Fruit fly (Drosophila melanogaster) Kc167 (cell line): Measurements from ENCODE around the gene fabp.

Source experiments
- Myc ChIP-seq: fragments of >200 bp; optimal IDR thresholded peaks from 2 replicates; lab custom pipeline; 2017; ENCODE audit warnings: missing external identifiers
- Sin3A ChIP-seq: fragments of >200 bp; optimal IDR thresholded peaks from 2 replicates; lab custom pipeline; 2018; ENCODE audit warnings: missing external identifiers
- h ChIP-seq: fragments of >200 bp; optimal IDR thresholded peaks from 3 replicates; lab custom pipeline; 2018; ENCODE audit warnings: missing external identifiers
- insv ChIP-seq: fragments of >200 bp; optimal IDR thresholded peaks from 3 replicates; lab custom pipeline; 2018; ENCODE audit warnings: missing external identifiers
- psq ChIP-seq: fragments of >200 bp; optimal IDR thresholded peaks from 2 replicates; lab custom pipeline; 2017; ENCODE audit warnings: missing external identifiers
- ttk ChIP-seq: sonication (Bioruptor generic); optimal IDR thresholded peaks from 2 replicates; lab custom pipeline; 2017; ENCODE audit warnings: missing external identifiers

The fabp gene

dm6 chr3R:11561648-11562047, 5.2 kb downstream of the fabp start:
- no peak for TF ChIP-seq Sin3A (lab: Kevin White, UChicago)
- no peak for TF ChIP-seq Myc
- no peak for TF ChIP-seq h (lab: Kevin White, UChicago)
- no peak for TF ChIP-seq ttk
- no peak for TF ChIP-seq insv (lab: Kevin White, UChicago)
- TF ChIP-seq psq (lab: Kevin White, UChicago): no peak

dm6 chr3R:11557492-11557965, 9.3 kb downstream of the fabp start, which contains the start of gene CG10898:
Gene CG10898, plus strand, starts transcription at chr3R:11557776.
- TF ChIP-seq ttk (no peak), h (lab: Kevin White, UChicago) (no peak), Sin3A (lab: Kevin White, UChicago) (no peak), psq (lab: Kevin White, UChicago) (no peak), insv (lab: Kevin White, UChicago) (no peak), Myc (no peak)

dm6 chr3R:11554982-11555381, 11.9 kb downstream of the fabp start:
- TF ChIP-seq psq (lab: Kevin White, UChicago) (no peak), insv (lab: Kevin White, UChicago) (no peak), h (lab: Kevin White, UChicago) (no peak), ttk (no peak), Myc (no peak), Sin3A (lab: Kevin White, UChicago) (no peak)

- no peak for TF ChIP-seq insv (lab: Kevin White, UChicago)
Observed at dm6 chr3R:11553845-11554244, 13.0 kb downstream of the fabp start, which contains the start of gene CG14708. Gene CG14708, plus strand, starts transcription at chr3R:11554145.

- no peak for TF ChIP-seq Sin3A (lab: Kevin White, UChicago)
- no peak for TF ChIP-seq ttk
- no peak for TF ChIP-seq h (lab: Kevin White, UChicago)
- no peak for TF ChIP-seq insv (lab: Kevin White, UChicago)
- TF ChIP-seq Myc: no peak
- TF ChIP-seq psq (lab: Kevin White, UChicago): no peak
Observed at dm6 chr3R:11551071-11551470, 15.8 kb downstream of the fabp start.

dm6 chr3R:11544150-11544549, 22.7 kb downstream of the fabp start:
- no peak for TF ChIP-seq psq (lab: Kevin White, UChicago)
- no peak for TF ChIP-seq Myc
- TF ChIP-seq h (lab: Kevin White, UChicago): no peak
- no peak for TF ChIP-seq Sin3A (lab: Kevin White, UChicago)
- TF ChIP-seq ttk: no peak
- no peak for TF ChIP-seq insv (lab: Kevin White, UChicago)

dm6 chr3R:11542899-11543619, 23.8 kb downstream of the fabp start, which contains the start of gene dpr4:
Gene dpr4, minus strand, starts transcription at chr3R:11542949.
- TF ChIP-seq psq (lab: Kevin White, UChicago) (no peak), h (lab: Kevin White, UChicago) (no peak), Sin3A (lab: Kevin White, UChicago) (no peak), insv (lab: Kevin White, UChicago) (no peak), ttk (no peak), Myc (no peak)

dm6 chr3R:11531893-11532292, 35.0 kb downstream of the fabp start:
- TF ChIP-seq ttk (no peak), h (lab: Kevin White, UChicago) (no peak)
